Fruit fly (Drosophila melanogaster) whole organism, embryonic: ENCODE measurements around the gene isoQC.

ENCODE experiments used
- BEAF-32 ChIP-seq: fragments of 200-800 bp; sonication (Bioruptor generic); optimal IDR thresholded peaks from 3 replicates; lab custom pipeline; 2017; ENCODE audit warnings: missing biosample characterization, missing genetic modification characterization, mild to moderate bottlenecking, moderate library complexity, missing genetic modification reagents
- Bgb ChIP-seq: fragments of 200-800 bp; sonication (Bioruptor generic); IDR thresholded peaks from 2 replicates; pipeline ENCODE4 v1.3.6; 2022; ENCODE audit warnings: missing biosample characterization, missing genetic modification characterization; ENCODE audit not compliant: partially characterized antibody
- CG10267 ChIP-seq: fragments of 200-800 bp; sonication (Bioruptor generic); optimal IDR thresholded peaks from 2 replicates; lab custom pipeline; 2018; ENCODE audit warnings: missing biosample characterization, mild to moderate bottlenecking, missing genetic modification characterization, moderate library complexity
- CG12659 ChIP-seq: fragments of 200-800 bp; sonication (Bioruptor generic); optimal IDR thresholded peaks from 3 replicates; lab custom pipeline; 2017; ENCODE audit warnings: mild to moderate bottlenecking, missing biosample characterization, missing genetic modification reagents, missing genetic modification characterization
- CG12744 ChIP-seq: fragments of 200-800 bp; sonication (Bioruptor generic); optimal IDR thresholded peaks from 2 replicates; lab custom pipeline; 2016; ENCODE audit warnings: missing biosample characterization, missing genetic modification characterization
- CG13287 ChIP-seq: fragments of 200-800 bp; sonication (Bioruptor generic); IDR thresholded peaks from 2 replicates; pipeline ENCODE4 v1.3.6; 2022; ENCODE audit warnings: missing biosample characterization, missing genetic modification characterization; ENCODE audit not compliant: partially characterized antibody
- CG14710 ChIP-seq: fragments of 200-800 bp; sonication (Bioruptor generic); optimal IDR thresholded peaks from 3 replicates; lab custom pipeline; 2019; ENCODE audit warnings: missing biosample characterization, mild to moderate bottlenecking, missing genetic modification characterization, moderate library complexity
- CG15269 ChIP-seq: fragments of 200-800 bp; sonication (Bioruptor generic); optimal IDR thresholded peaks from 2 replicates; lab custom pipeline; 2018; ENCODE audit warnings: missing biosample characterization, mild to moderate bottlenecking, missing genetic modification characterization, moderate library complexity
- CG15514 ChIP-seq: fragments of 200-800 bp; sonication (Bioruptor generic); optimal IDR thresholded peaks from 3 replicates; lab custom pipeline; 2017; ENCODE audit warnings: missing biosample characterization, missing genetic modification characterization, mild to moderate bottlenecking, moderate library complexity, missing genetic modification reagents
- CG17186 ChIP-seq: fragments of 200-800 bp; sonication (Bioruptor generic); optimal IDR thresholded peaks from 3 replicates; lab custom pipeline; 2017; ENCODE audit warnings: missing biosample characterization, missing genetic modification reagents, missing genetic modification characterization
- CG2199 ChIP-seq: fragments of 200-800 bp; sonication (Bioruptor generic); IDR thresholded peaks from 3 replicates; pipeline ENCODE4 v1.3.6; 2022; ENCODE audit warnings: missing biosample characterization, missing genetic modification characterization
- CG2712 ChIP-seq: fragments of 200-800 bp; optimal IDR thresholded peaks from 3 replicates; lab custom pipeline; 2019; ENCODE audit warnings: missing biosample characterization, mild to moderate bottlenecking, missing genetic modification characterization, moderate library complexity
- CG3065 ChIP-seq: fragments of 200-800 bp; sonication (Bioruptor generic); optimal IDR thresholded peaks from 2 replicates; lab custom pipeline; 2016; ENCODE audit warnings: missing biosample characterization, missing genetic modification characterization
- CG33213 ChIP-seq: fragments of 200-800 bp; sonication (Bioruptor generic); optimal IDR thresholded peaks from 3 replicates; lab custom pipeline; 2016; ENCODE audit warnings: missing biosample characterization, missing genetic modification characterization
- CG4360 ChIP-seq: fragments of 200-800 bp; sonication (Bioruptor generic); IDR thresholded peaks from 2 replicates; pipeline ENCODE4 v1.3.6; 2022; ENCODE audit warnings: missing biosample characterization, missing genetic modification characterization
- CG4617 ChIP-seq: fragments of 200-800 bp; sonication (Bioruptor generic); optimal IDR thresholded peaks from 3 replicates; lab custom pipeline; 2016; ENCODE audit warnings: missing biosample characterization, missing genetic modification characterization, borderline replicate concordance
- CG6765 ChIP-seq: fragments of 200-800 bp; sonication (Bioruptor generic); optimal IDR thresholded peaks from 3 replicates; lab custom pipeline; 2017; ENCODE audit warnings: missing biosample characterization, mild to moderate bottlenecking, missing genetic modification characterization
- CG9797 ChIP-seq: fragments of 200-800 bp; sonication (Bioruptor generic); optimal IDR thresholded peaks from 3 replicates; lab custom pipeline; 2018; ENCODE audit warnings: missing biosample characterization, mild to moderate bottlenecking, missing genetic modification characterization
- CG9932 ChIP-seq: fragments of 200-800 bp; sonication (Bioruptor generic); IDR thresholded peaks from 2 replicates; pipeline ENCODE4 v1.3.6; 2022; ENCODE audit warnings: missing biosample characterization, missing genetic modification characterization
- CTCF ChIP-seq: fragments of 200-800 bp; sonication (Bioruptor generic); optimal IDR thresholded peaks from 2 replicates; lab custom pipeline; 2017; ENCODE audit warnings: missing biosample characterization, mild to moderate bottlenecking, missing genetic modification characterization, moderate library complexity
- Dip3 ChIP-seq: fragments of 200-800 bp; sonication (Bioruptor generic); optimal IDR thresholded peaks from 3 replicates; lab custom pipeline; 2016; ENCODE audit warnings: missing biosample characterization, missing genetic modification characterization
- Dp ChIP-seq: fragments of 200-800 bp; sonication (Bioruptor generic); optimal IDR thresholded peaks from 2 replicates; lab custom pipeline; 2018; ENCODE audit warnings: missing biosample characterization, mild to moderate bottlenecking, missing genetic modification characterization, moderate library complexity
- Dref ChIP-seq: fragments of 200-800 bp; sonication (Bioruptor generic); IDR thresholded peaks from 2 replicates; pipeline ENCODE4 v1.3.6; 2022; ENCODE audit warnings: missing biosample characterization, missing genetic modification characterization
- E2f2 ChIP-seq: fragments of 200-800 bp; sonication (Bioruptor generic); IDR thresholded peaks from 2 replicates; pipeline ENCODE4 v1.3.6; 2022; ENCODE audit warnings: missing biosample characterization, missing genetic modification characterization
- Elba2 ChIP-seq: fragments of 200-800 bp; sonication (Bioruptor generic); optimal IDR thresholded peaks from 3 replicates; lab custom pipeline; 2016; ENCODE audit warnings: missing biosample characterization, missing genetic modification characterization
- HmgZ ChIP-seq: fragments of 200-800 bp; sonication (Bioruptor generic); optimal IDR thresholded peaks from 2 replicates; lab custom pipeline; 2018; ENCODE audit warnings: missing biosample characterization, mild to moderate bottlenecking, missing genetic modification characterization
- MBD-R2 ChIP-seq: fragments of 200-800 bp; sonication (Bioruptor generic); IDR thresholded peaks from 2 replicates; pipeline ENCODE4 v1.3.6; 2022; ENCODE audit warnings: missing biosample characterization, missing genetic modification characterization
- MESR4 ChIP-seq: fragments of 200-800 bp; sonication (Bioruptor generic); optimal IDR thresholded peaks from 2 replicates; lab custom pipeline; 2018; ENCODE audit warnings: missing biosample characterization, mild to moderate bottlenecking, missing genetic modification characterization, moderate library complexity
- Med ChIP-seq: fragments of 200-800 bp; sonication (Bioruptor generic); peaks from one replicate; lab custom pipeline; 2016; ENCODE audit warnings: missing biosample characterization, missing genetic modification characterization, mild to moderate bottlenecking, inconsistent platforms, moderate library complexity
- Pdp1 ChIP-seq, 2 experiments: fragments of 200-800 bp; sonication (Bioruptor generic); optimal IDR thresholded peaks; 3 replicates each; lab custom pipeline; 2016; ENCODE audit warnings: missing biosample characterization in 2 of 2, missing genetic modification characterization in 2 of 2, mild to moderate bottlenecking in 1 of 2, moderate library complexity in 1 of 2
- Scr ChIP-seq: fragments of 200-800 bp; sonication (Bioruptor generic); IDR thresholded peaks from 2 replicates; pipeline ENCODE4 v1.3.6; 2022; ENCODE audit warnings: missing biosample characterization, missing genetic modification characterization; ENCODE audit not compliant: partially characterized antibody
- Sry-δ ChIP-seq: fragments of 200-800 bp; sonication (Bioruptor generic); optimal IDR thresholded peaks from 2 replicates; lab custom pipeline; 2016; ENCODE audit warnings: missing biosample characterization, missing genetic modification characterization
- Stat92E ChIP-seq, 3 experiments: fragments of >200 bp in 2 of 3; fragments of 200-800 bp in 1 of 3; sonication (Bioruptor generic) in 1 of 3; optimal IDR thresholded peaks; 2 replicates each; lab custom pipeline; 2017 to 2019; ENCODE audit warnings: missing biosample characterization in 3 of 3, missing genetic modification characterization in 3 of 3, mild to moderate bottlenecking in 1 of 3, moderate library complexity in 1 of 3
- Taf1 ChIP-seq: fragments of 200-800 bp; sonication (Bioruptor generic); IDR thresholded peaks from 2 replicates; pipeline ENCODE4 v1.3.6; 2022; ENCODE audit warnings: missing biosample characterization, missing genetic modification characterization
- Xrp1 ChIP-seq: fragments of 200-800 bp; sonication (Bioruptor generic); IDR thresholded peaks from 2 replicates; pipeline ENCODE4 v1.3.6; 2022; ENCODE audit warnings: missing biosample characterization, missing genetic modification characterization
- YL-1 ChIP-seq: fragments of 200-800 bp; sonication (Bioruptor generic); optimal IDR thresholded peaks from 3 replicates; lab custom pipeline; 2017; ENCODE audit warnings: missing biosample characterization, mild to moderate bottlenecking, missing genetic modification characterization
- ase ChIP-seq: fragments of 200-800 bp; sonication (Bioruptor generic); IDR thresholded peaks from 3 replicates; pipeline ENCODE4 v1.3.6; 2022; ENCODE audit warnings: missing biosample characterization, missing genetic modification characterization
- bbx ChIP-seq: fragments of 200-800 bp; sonication (Bioruptor generic); IDR thresholded peaks from 2 replicates; pipeline ENCODE4 v1.3.6; 2022; ENCODE audit warnings: missing biosample characterization, missing genetic modification characterization; ENCODE audit not compliant: partially characterized antibody
- croc ChIP-seq: fragments of 200-800 bp; sonication (Bioruptor generic); conservative IDR thresholded peaks from 3 replicates; pipeline ENCODE4 v1.3.6; 2022; ENCODE audit warnings: missing biosample characterization, missing genetic modification characterization
- hbn ChIP-seq: fragments of 200-800 bp; sonication (Bioruptor generic); IDR thresholded peaks from 2 replicates; pipeline ENCODE4 v1.3.6; 2022; ENCODE audit warnings: missing biosample characterization, missing genetic modification characterization; ENCODE audit not compliant: partially characterized antibody
- jigr1 ChIP-seq: fragments of 200-800 bp; sonication (Bioruptor generic); IDR thresholded peaks from 3 replicates; pipeline ENCODE4 v1.3.6; 2022; ENCODE audit warnings: missing biosample characterization, missing genetic modification characterization
- lab ChIP-seq: fragments of 200-800 bp; sonication (Bioruptor generic); optimal IDR thresholded peaks from 3 replicates; lab custom pipeline; 2017; ENCODE audit warnings: missing biosample characterization, missing genetic modification characterization, mild to moderate bottlenecking, moderate library complexity, missing genetic modification reagents
- lola ChIP-seq, 3 experiments: fragments of >200 bp in 2 of 3; fragments of 200-800 bp in 1 of 3; sonication (Bioruptor generic) in 1 of 3; optimal IDR thresholded peaks; 2 replicates each; lab custom pipeline; 2017 to 2019; ENCODE audit warnings: missing biosample characterization in 3 of 3, missing genetic modification characterization in 3 of 3, mild to moderate bottlenecking in 1 of 3, moderate library complexity in 1 of 3
- nom ChIP-seq: fragments of 200-800 bp; sonication (Bioruptor generic); optimal IDR thresholded peaks from 2 replicates; lab custom pipeline; 2017; ENCODE audit warnings: missing biosample characterization, missing genetic modification characterization, mild to moderate bottlenecking, moderate library complexity, missing genetic modification reagents
- row ChIP-seq: fragments of 200-800 bp; sonication (Bioruptor generic); IDR thresholded peaks from 3 replicates; pipeline ENCODE4 v1.3.6; 2022; ENCODE audit warnings: missing biosample characterization, missing genetic modification characterization
- sna ChIP-seq: fragments of 200-800 bp; sonication (Bioruptor generic); IDR thresholded peaks from 2 replicates; pipeline ENCODE4 v1.3.6; 2022; ENCODE audit warnings: missing biosample characterization, missing genetic modification characterization; ENCODE audit not compliant: partially characterized antibody
- trem ChIP-seq: fragments of 200-800 bp; optimal IDR thresholded peaks from 3 replicates; lab custom pipeline; 2019; ENCODE audit warnings: missing biosample characterization, mild to moderate bottlenecking, missing genetic modification characterization, moderate library complexity
- vfl ChIP-seq: fragments of 200-800 bp; sonication (Bioruptor generic); optimal IDR thresholded peaks from 2 replicates; lab custom pipeline; 2016; ENCODE audit warnings: missing biosample characterization, missing genetic modification characterization
- vvl ChIP-seq: fragments of 200-800 bp; sonication (Bioruptor generic); IDR thresholded peaks from 2 replicates; pipeline ENCODE4 v1.3.6; 2022; ENCODE audit warnings: missing biosample characterization, missing genetic modification characterization

isoQC gene

DNA sequence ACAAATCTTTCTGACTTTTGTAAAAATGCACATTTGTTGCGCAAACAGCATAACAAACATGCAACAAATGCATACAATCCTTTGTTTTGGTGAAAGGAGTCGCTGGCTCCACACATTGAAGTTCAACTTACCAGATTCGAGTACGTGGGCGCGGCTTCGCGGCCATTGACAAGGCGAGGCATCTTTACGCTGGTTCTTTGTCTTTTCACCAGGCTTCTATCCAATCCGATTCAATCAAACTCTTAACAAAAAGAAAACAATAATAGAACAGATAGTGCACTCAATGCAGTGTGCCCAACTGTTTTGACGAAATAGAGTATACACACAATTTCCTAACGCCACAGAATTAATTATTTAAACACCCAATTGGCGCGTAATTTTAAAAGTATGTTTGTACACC lies 44.1 kb upstream of the isoQC start, which contains the start of gene CG5262:
Gene CG5262 (minus strand): TSS at position 294 of the 400 bp plus-strand sequence.
- TF ChIP-seq CG10267 (peak; percentile 44), lola (GFP tag; optimal IDR thresholded peaks at IDR 0.05; lab: Kevin White, UChicago) (no peak), Sry-δ (GFP tag; lab: Kevin White, UChicago) (peak; percentile 57), CG13287 (GFP tag; lab: Robert Waterston, UW) (peak; percentile 45; the same call in 1 of the 2 replicates), CG12744 (GFP tag; lab: Kevin White, UChicago) (no peak), Bgb (GFP tag; lab: Robert Waterston, UW) (peak; percentile 36; the same call in 1 of the 2 replicates), sna (GFP tag; lab: Robert Waterston, UW) (0 out of 2 replicates have a peak, but pooled peaks have one; percentile 15), BEAF-32 (GFP tag; lab: Kevin White, UChicago) (peak; percentile 39), Taf1 (GFP tag; lab: Robert Waterston, UW) (no peak), nom (GFP tag; lab: Kevin White, UChicago) (peak; percentile 60), CG2712 (tag; lab: Kevin White, UChicago) (peak; percentile 30), Dref (peak; percentile 43; the same call in 1 of the 2 replicates), CG14710 (tag; lab: Kevin White, UChicago) (peak; percentile 31), CG15269 (tag; lab: Kevin White, UChicago) (no peak), trem (tag; lab: Kevin White, UChicago) (peak; percentile 66), bbx (GFP tag; lab: Robert Waterston, UW) (peak; percentile 37), CG4360 (GFP tag; lab: Robert Waterston, UW) (no peak), Pdp1 (GFP tag; optimal IDR thresholded peaks at IDR 0.05; lab: Kevin White, UChicago) (peak in 1 of 2 experiments; percentile 55), CG3065 (no peak), CG33213 (GFP tag; lab: Kevin White, UChicago) (peak; percentile 15), CG2199 (GFP tag; lab: Robert Waterston, UW) (peak; percentile 48; the same call in 1 of the 3 replicates), Xrp1 (GFP tag; lab: Robert Waterston, UW) (no peak), hbn (peak; percentile 15; the same call in 1 of the 2 replicates), Med (GFP tag; lab: Kevin White, UChicago) (peak; percentile 9), YL-1 (GFP tag; lab: Kevin White, UChicago) (peak; percentile 56), CG4617 (peak; percentile 83), jigr1 (GFP tag; lab: Robert Waterston, UW) (no peak), vvl (GFP tag; lab: Robert Waterston, UW) (peak; percentile 76), croc (no peak), Dp (GFP tag; lab: Kevin White, UChicago) (peak; percentile 90), CG12659 (GFP tag; lab: Kevin White, UChicago) (peak; percentile 21), Elba2 (GFP tag; lab: Kevin White, UChicago) (peak; percentile 82), HmgZ (tag; lab: Kevin White, UChicago) (peak; percentile 47), vfl (GFP tag; lab: Kevin White, UChicago) (no peak), lab (GFP tag; lab: Kevin White, UChicago) (no peak), CTCF (GFP tag; lab: Kevin White, UChicago) (peak; percentile 31), E2f2 (GFP tag; lab: Robert Waterston, UW) (peak; percentile 92), CG9797 (GFP tag; lab: Kevin White, UChicago) (peak; percentile 75), ase (GFP tag; lab: Robert Waterston, UW) (no peak), CG6765 (GFP tag; lab: Kevin White, UChicago) (no peak), Scr (GFP tag; lab: Robert Waterston, UW) (peak; percentile 28; the same call in 1 of the 2 replicates), Stat92E (GFP tag; optimal IDR thresholded peaks at IDR 0.05; lab: Kevin White, UChicago) (peak in 1 of 3 experiments; percentile 22), MBD-R2 (GFP tag; lab: Robert Waterston, UW) (peak; percentile 64), CG17186 (peak; percentile 21), CG9932 (GFP tag; lab: Robert Waterston, UW) (no peak), MESR4 (GFP tag; lab: Kevin White, UChicago) (peak; percentile 67), row (GFP tag; lab: Robert Waterston, UW) (0 out of 3 replicates have a peak, but pooled peaks have one; percentile 16), Dip3 (GFP tag; lab: Kevin White, UChicago) (no peak), CG15514 (GFP tag; lab: Kevin White, UChicago) (peak; percentile 44)
